Worm (Caenorhabditis elegans) whole organism, young adult: ENCODE results near the gene C01G12.3.
A peak's percentile ranks its signal among the peaks of the same experiment; 100 is the strongest.

Source experiments
- B0019.2 ChIP-seq: fragments of 200-800 bp; sonication (Bioruptor generic); conservative IDR thresholded peaks from 2 replicates; pipeline ENCODE4 v1.3.6; 2022; ENCODE audit warnings: missing genetic modification reagents, missing genetic modification characterization, missing compliant biosample characterization
- B0035.1 ChIP-seq: sonication (generic microtip); optimal IDR thresholded peaks from 2 replicates; lab custom pipeline; 2016; ENCODE audit warnings: missing genetic modification characterization, mild to moderate bottlenecking, missing compliant biosample characterization, missing genotype, missing genetic modification reagents
- B0261.1 ChIP-seq: sonication (generic microtip); optimal IDR thresholded peaks from 2 replicates; lab custom pipeline; 2016; ENCODE audit warnings: mild to moderate bottlenecking, missing genetic modification characterization, moderate library complexity, missing compliant biosample characterization
- B0336.3 ChIP-seq: fragments of 200-800 bp; sonication (Bioruptor generic); IDR thresholded peaks from 2 replicates; pipeline ENCODE4 v1.3.6; 2022; ENCODE audit warnings: missing genetic modification characterization, missing compliant biosample characterization
- C06A6.2 ChIP-seq: fragments of 200-800 bp; sonication (Bioruptor generic); conservative IDR thresholded peaks from 2 replicates; pipeline ENCODE4 v1.3.6; 2022; ENCODE audit warnings: missing genetic modification characterization, missing compliant biosample characterization
- C17E4.6 ChIP-seq: fragments of 200-800 bp; sonication (Bioruptor generic); IDR thresholded peaks from 2 replicates; pipeline ENCODE4 v1.3.6; 2022; ENCODE audit warnings: missing genetic modification reagents, missing genetic modification characterization, missing compliant biosample characterization
- D2030.7 ChIP-seq: fragments of 200-800 bp; sonication (Bioruptor generic); IDR thresholded peaks from 2 replicates; pipeline ENCODE4 v1.3.6; 2022; ENCODE audit warnings: missing genetic modification reagents, missing genetic modification characterization, missing compliant biosample characterization
- F10E7.11 ChIP-seq: sonication (generic microtip); optimal IDR thresholded peaks from 2 replicates; lab custom pipeline; 2017; ENCODE audit warnings: mild to moderate bottlenecking, missing genetic modification characterization, moderate library complexity, missing compliant biosample characterization
- F22D6.2 ChIP-seq: sonication (generic microtip); optimal IDR thresholded peaks from 2 replicates; lab custom pipeline; 2016; ENCODE audit warnings: mild to moderate bottlenecking, missing genetic modification characterization, missing compliant biosample characterization
- F37B4.10 ChIP-seq: fragments of 200-800 bp; sonication (Bioruptor generic); IDR thresholded peaks from 2 replicates; pipeline ENCODE4 v1.3.6; 2022; ENCODE audit warnings: missing genetic modification characterization, missing compliant biosample characterization
- F52B5.7 ChIP-seq: sonication (generic microtip); optimal IDR thresholded peaks from 2 replicates; lab custom pipeline; 2016; ENCODE audit warnings: mild to moderate bottlenecking, missing genetic modification characterization, missing compliant biosample characterization
- F57A8.1 ChIP-seq: fragments of 200-800 bp; sonication (Bioruptor generic); optimal IDR thresholded peaks from 2 replicates; lab custom pipeline; 2018; ENCODE audit warnings: mild to moderate bottlenecking, missing genetic modification characterization, moderate library complexity, missing compliant biosample characterization
- F57C9.4 ChIP-seq: sonication (generic microtip); optimal IDR thresholded peaks from 2 replicates; lab custom pipeline; 2017; ENCODE audit warnings: mild to moderate bottlenecking, missing genetic modification characterization, missing compliant biosample characterization
- K12H6.12 ChIP-seq: fragments of 200-800 bp; sonication (Bioruptor generic); optimal IDR thresholded peaks from 2 replicates; lab custom pipeline; 2018; ENCODE audit warnings: mild to moderate bottlenecking, missing genetic modification characterization, missing compliant biosample characterization
- Y79H2A.3 ChIP-seq: fragments of 200-800 bp; sonication (Bioruptor generic); conservative IDR thresholded peaks from 2 replicates; pipeline ENCODE4 v1.3.6; 2022; ENCODE audit warnings: missing genetic modification reagents, missing genetic modification characterization, missing compliant biosample characterization
- Y95B8A.8 ChIP-seq: fragments of 200-800 bp; sonication (Bioruptor generic); IDR thresholded peaks from 2 replicates; pipeline ENCODE4 v1.3.6; 2022; ENCODE audit warnings: missing genetic modification reagents, missing genetic modification characterization, missing compliant biosample characterization
- attf-3 ChIP-seq: fragments of 200-800 bp; sonication (Bioruptor generic); conservative IDR thresholded peaks from 2 replicates; pipeline ENCODE4 v1.3.6; 2022; ENCODE audit warnings: missing genetic modification reagents, missing genetic modification characterization, missing compliant biosample characterization
- attf-5 ChIP-seq: fragments of 200-800 bp; sonication (Bioruptor generic); optimal IDR thresholded peaks from 2 replicates; lab custom pipeline; 2018; ENCODE audit warnings: mild to moderate bottlenecking, missing genetic modification characterization, missing compliant biosample characterization
- bed-1 ChIP-seq: fragments of 200-800 bp; sonication (Bioruptor generic); IDR thresholded peaks from 2 replicates; pipeline ENCODE4 v1.3.6; 2022; ENCODE audit warnings: missing genetic modification reagents, missing genetic modification characterization, missing compliant biosample characterization
- ceh-100 ChIP-seq: fragments of 200-800 bp; sonication (Bioruptor generic); IDR thresholded peaks from 2 replicates; pipeline ENCODE4 v1.3.6; 2022; ENCODE audit warnings: missing genetic modification reagents, missing genetic modification characterization, missing compliant biosample characterization
- ceh-27 ChIP-seq: fragments of 200-800 bp; sonication (Bioruptor generic); optimal IDR thresholded peaks from 2 replicates; lab custom pipeline; 2018; ENCODE audit warnings: mild to moderate bottlenecking, missing genetic modification characterization, moderate library complexity, missing compliant biosample characterization
- ceh-40 ChIP-seq: fragments of 200-800 bp; sonication (Bioruptor generic); IDR thresholded peaks from 2 replicates; pipeline ENCODE4 v1.3.6; 2022; ENCODE audit warnings: missing genetic modification characterization, missing compliant biosample characterization
- ceh-79 ChIP-seq: sonication (generic microtip); optimal IDR thresholded peaks from 2 replicates; lab custom pipeline; 2017; ENCODE audit warnings: mild to moderate bottlenecking, missing genetic modification characterization, missing compliant biosample characterization
- ceh-91 ChIP-seq: fragments of 200-800 bp; sonication (Bioruptor generic); IDR thresholded peaks from 2 replicates; pipeline ENCODE4 v1.3.6; 2022; ENCODE audit warnings: missing genetic modification reagents, missing genetic modification characterization, missing compliant biosample characterization
- dpl-1 ChIP-seq: fragments of 150-350 bp; optimal IDR thresholded peaks from 2 replicates; lab custom pipeline; 2014; ENCODE audit warnings: missing biosample characterization, missing genetic modification reagents, missing genetic modification characterization
- egrh-3 ChIP-seq: fragments of 200-800 bp; sonication (Bioruptor generic); IDR thresholded peaks from 2 replicates; pipeline ENCODE4 v1.3.6; 2022; ENCODE audit warnings: missing genetic modification reagents, missing genetic modification characterization, missing compliant biosample characterization
- ekl-4 ChIP-seq: fragments of 200-800 bp; sonication (Bioruptor generic); IDR thresholded peaks from 2 replicates; pipeline ENCODE4 v1.3.6; 2022; ENCODE audit warnings: missing genetic modification reagents, missing genetic modification characterization, missing compliant biosample characterization
- ets-4 ChIP-seq: fragments of 200-800 bp; sonication (Bioruptor generic); optimal IDR thresholded peaks from 2 replicates; lab custom pipeline; 2018; ENCODE audit warnings: mild to moderate bottlenecking, missing genetic modification characterization, missing compliant biosample characterization
- fkh-3 ChIP-seq: sonication (generic microtip); optimal IDR thresholded peaks from 2 replicates; lab custom pipeline; 2016; ENCODE audit warnings: mild to moderate bottlenecking, missing genetic modification characterization, missing compliant biosample characterization
- gei-17 ChIP-seq: fragments of 200-800 bp; sonication (Bioruptor generic); optimal IDR thresholded peaks from 2 replicates; lab custom pipeline; 2018; ENCODE audit warnings: mild to moderate bottlenecking, missing genetic modification characterization, missing compliant biosample characterization
- him-1 ChIP-seq: sonication (generic microtip); optimal IDR thresholded peaks from 2 replicates; lab custom pipeline; 2016; ENCODE audit warnings: missing genotype, missing genetic modification reagents, missing genetic modification characterization, missing compliant biosample characterization
- hmg-20 ChIP-seq: fragments of 200-800 bp; sonication (Bioruptor generic); IDR thresholded peaks from 2 replicates; pipeline ENCODE4 v1.3.6; 2022; ENCODE audit warnings: missing genetic modification reagents, missing genetic modification characterization, missing compliant biosample characterization
- hrde-1 ChIP-seq: sonication (generic microtip); optimal IDR thresholded peaks from 2 replicates; lab custom pipeline; 2016; ENCODE audit warnings: missing genetic modification characterization, mild to moderate bottlenecking, missing compliant biosample characterization, moderate library complexity, missing genotype, missing genetic modification reagents, borderline replicate concordance
- let-607 ChIP-seq, 2 experiments: fragments of 200-800 bp in 1 of 2; sonication (Bioruptor generic) in 1 of 2; sonication (generic microtip) in 1 of 2; optimal IDR thresholded peaks; 2 replicates each; lab custom pipeline; 2016 to 2018; ENCODE audit warnings: mild to moderate bottlenecking in 2 of 2, missing compliant biosample characterization in 2 of 2, missing genetic modification characterization in 2 of 2, moderate library complexity in 2 of 2, missing genotype in 1 of 2
- lin-26 ChIP-seq: fragments of 200-800 bp; sonication (Bioruptor generic); IDR thresholded peaks from 2 replicates; pipeline ENCODE4 v1.3.6; 2022; ENCODE audit warnings: missing genetic modification reagents, missing genetic modification characterization, missing compliant biosample characterization
- lin-35 ChIP-seq, 3 experiments: fragments of 150-350 bp in 2 of 3; sonication (generic microtip) in 1 of 3; optimal IDR thresholded peaks; 2 replicates each; lab custom pipeline; 2014 to 2018; ENCODE audit warnings: missing biosample characterization in 3 of 3, missing genetic modification characterization in 3 of 3, missing genetic modification reagents in 3 of 3
- lin-54 ChIP-seq: fragments of 200-800 bp; sonication (Bioruptor generic); optimal IDR thresholded peaks from 2 replicates; lab custom pipeline; 2018; ENCODE audit warnings: mild to moderate bottlenecking, missing genetic modification characterization, missing compliant biosample characterization
- lir-1 ChIP-seq: fragments of 200-800 bp; sonication (Bioruptor generic); conservative IDR thresholded peaks from 2 replicates; pipeline ENCODE4 v1.3.6; 2022; ENCODE audit warnings: missing genetic modification reagents, missing genetic modification characterization, missing compliant biosample characterization
- madf-10 ChIP-seq: sonication (generic microtip); optimal IDR thresholded peaks from 2 replicates; lab custom pipeline; 2016; ENCODE audit warnings: mild to moderate bottlenecking, missing genetic modification characterization, missing compliant biosample characterization
- madf-6 ChIP-seq: fragments of 200-800 bp; sonication (Bioruptor generic); IDR thresholded peaks from 2 replicates; pipeline ENCODE4 v1.3.6; 2022; ENCODE audit warnings: missing genetic modification reagents, missing genetic modification characterization, missing compliant biosample characterization
- madf-8 ChIP-seq: fragments of 200-800 bp; sonication (Bioruptor generic); conservative IDR thresholded peaks from 2 replicates; pipeline ENCODE4 v1.3.6; 2022; ENCODE audit warnings: missing genetic modification reagents, missing genetic modification characterization, missing compliant biosample characterization
- nfya-1 ChIP-seq: sonication (generic microtip); optimal IDR thresholded peaks from 2 replicates; lab custom pipeline; 2017; ENCODE audit warnings: antibody characterized with exemption, missing compliant biosample characterization, missing genetic modification characterization, borderline replicate concordance; ENCODE audit not compliant: insufficient read depth
- nhr-120 ChIP-seq: fragments of 200-800 bp; sonication (Bioruptor generic); IDR thresholded peaks from 2 replicates; pipeline ENCODE4 v1.3.6; 2022; ENCODE audit warnings: missing genetic modification characterization, missing compliant biosample characterization
- nhr-80 ChIP-seq: sonication (generic microtip); optimal IDR thresholded peaks from 2 replicates; lab custom pipeline; 2016; ENCODE audit warnings: missing genetic modification characterization, missing compliant biosample characterization
- nhr-90 ChIP-seq: sonication (generic microtip); optimal IDR thresholded peaks from 2 replicates; lab custom pipeline; 2016; ENCODE audit warnings: missing genotype, mild to moderate bottlenecking, missing genetic modification characterization, missing compliant biosample characterization
- sea-2 ChIP-seq: fragments of 200-800 bp; sonication (Bioruptor generic); IDR thresholded peaks from 2 replicates; pipeline ENCODE4 v1.3.6; 2022; ENCODE audit warnings: missing genetic modification characterization, missing compliant biosample characterization
- zim-3 ChIP-seq: sonication (generic microtip); optimal IDR thresholded peaks from 2 replicates; lab custom pipeline; 2017; ENCODE audit warnings: mild to moderate bottlenecking, missing genetic modification characterization, moderate library complexity, missing compliant biosample characterization
- ztf-28 ChIP-seq: fragments of 200-800 bp; sonication (Bioruptor generic); IDR thresholded peaks from 2 replicates; pipeline ENCODE4 v1.3.6; 2022; ENCODE audit warnings: missing genetic modification reagents, missing genetic modification characterization, missing compliant biosample characterization

Gene C01G12.3

DNA sequence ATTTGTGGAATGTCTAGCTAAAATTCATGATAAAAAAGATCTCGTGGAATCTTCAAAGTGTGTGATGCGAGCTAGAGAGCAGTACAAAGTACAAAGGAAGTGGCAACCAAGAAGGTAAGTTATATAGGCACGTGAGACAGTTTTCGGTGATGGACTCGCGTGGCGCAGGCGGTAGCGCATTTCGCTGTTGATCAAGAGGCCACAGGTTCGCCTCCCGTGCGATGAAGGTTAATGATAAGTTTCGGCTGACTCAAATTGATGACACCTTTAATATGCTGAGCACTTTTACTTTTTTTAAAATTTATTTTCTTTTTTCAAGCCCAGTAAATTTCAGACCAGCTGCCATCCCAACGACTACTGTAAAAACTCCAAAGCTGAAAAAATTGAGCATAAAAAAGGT is 34.8 kb upstream of the C01G12.3 start (continued):
- 0 out of 2 replicates have a peak, but pooled peaks have one; percentile 82 for TF ChIP-seq ceh-40 (GFP tag; lab: Robert Waterston, UW)
- TF ChIP-seq F57A8.1 (GFP tag; lab: Kevin White, UChicago): peak; percentile 72
- 0 out of 2 replicates have a peak, but pooled peaks have one; percentile 16 for TF ChIP-seq Y95B8A.8 (GFP tag; lab: Robert Waterston, UW)
- TF ChIP-seq lin-54: no peak
- TF ChIP-seq hmg-20: 0 out of 2 replicates have a peak, but pooled peaks have one; percentile 25
- peak; percentile 50; the same call in 1 of the 2 replicates for TF ChIP-seq ztf-28
- no peak for TF ChIP-seq sea-2
- no peak for TF ChIP-seq ceh-91 (GFP tag; lab: Robert Waterston, UW)
- TF ChIP-seq Y79H2A.3 (GFP tag; lab: Robert Waterston, UW): 0 out of 2 replicates have a peak, but pooled peaks have one; percentile 33
- TF ChIP-seq bed-1 (GFP tag; lab: Robert Waterston, UW): no peak
- peak; percentile 74 for TF ChIP-seq F52B5.7 (tag; lab: Kevin White, UChicago)
- peak; percentile 41 for TF ChIP-seq madf-10 (tag; lab: Kevin White, UChicago)
- TF ChIP-seq zim-3 (tag; lab: Kevin White, UChicago): peak; percentile 69
- no peak for TF ChIP-seq ceh-100 (GFP tag; lab: Robert Waterston, UW)
- TF ChIP-seq attf-3: no peak
- no peak for TF ChIP-seq C06A6.2 (GFP tag; lab: Robert Waterston, UW)
- peak; percentile 5 for TF ChIP-seq ceh-79 (tag; lab: Kevin White, UChicago)
- TF ChIP-seq nhr-120 (GFP tag; lab: Robert Waterston, UW): 0 out of 2 replicates have a peak, but pooled peaks have one; percentile 68
- TF ChIP-seq K12H6.12: no peak
- 0 out of 2 replicates have a peak, but pooled peaks have one; percentile 30 for TF ChIP-seq egrh-3 (GFP tag; lab: Robert Waterston, UW)
- peak; percentile 75 for TF ChIP-seq B0261.1 (tag; lab: Kevin White, UChicago)
- TF ChIP-seq nfya-1 (tag; lab: Kevin White, UChicago): no peak
- TF ChIP-seq B0019.2: 0 out of 2 replicates have a peak, but pooled peaks have one; percentile 14
- no peak for TF ChIP-seq F37B4.10 (GFP tag; lab: Robert Waterston, UW)
- peak in 1 of 2 experiments; percentile 26 for TF ChIP-seq let-607 (tag; optimal IDR thresholded peaks at IDR 0.05; lab: Kevin White, UChicago)
- TF ChIP-seq madf-8: no peak; the same call in 1 of the 2 replicates
- TF ChIP-seq gei-17: no peak
- peak; percentile 40 for TF ChIP-seq hrde-1 (tag; lab: Kevin White, UChicago)
- TF ChIP-seq lir-1 (GFP tag; lab: Robert Waterston, UW): 0 out of 2 replicates have a peak, but pooled peaks have one; percentile 48
- no peak for TF ChIP-seq lin-35 (GFP tag; optimal IDR thresholded peaks at IDR 0.05; lab: Kevin White, UChicago)
- no peak for TF ChIP-seq B0035.1 (tag; lab: Kevin White, UChicago)
- 0 out of 2 replicates have a peak, but pooled peaks have one; percentile 44 for TF ChIP-seq B0336.3 (GFP tag; lab: Robert Waterston, UW)
- TF ChIP-seq nhr-80 (tag; lab: Kevin White, UChicago): peak; percentile 30
- TF ChIP-seq ets-4 (GFP tag; lab: Kevin White, UChicago): peak; percentile 20
- peak; percentile 69; the same call in 1 of the 2 replicates for TF ChIP-seq ekl-4 (GFP tag; lab: Robert Waterston, UW)
- TF ChIP-seq nhr-90 (tag; lab: Kevin White, UChicago): peak; percentile 95
- TF ChIP-seq madf-6 (GFP tag; lab: Robert Waterston, UW): peak; percentile 72
- no peak for TF ChIP-seq F22D6.2 (tag; lab: Kevin White, UChicago)
- TF ChIP-seq C17E4.6 (GFP tag; lab: Robert Waterston, UW): 0 out of 2 replicates have a peak, but pooled peaks have one; percentile 15
- peak; percentile 4 for TF ChIP-seq fkh-3 (tag; lab: Kevin White, UChicago)
- peak; percentile 70 for TF ChIP-seq D2030.7 (GFP tag; lab: Robert Waterston, UW)
- TF ChIP-seq ceh-27: peak; percentile 59
- TF ChIP-seq F10E7.11: no peak
- TF ChIP-seq F57C9.4: peak; percentile 15
- peak; percentile 64 for TF ChIP-seq him-1 (tag; lab: Kevin White, UChicago)
- peak; percentile 49 for TF ChIP-seq attf-5 (GFP tag; lab: Kevin White, UChicago)
- TF ChIP-seq lin-26 (GFP tag; lab: Robert Waterston, UW): peak; percentile 96
- no peak for TF ChIP-seq dpl-1
